Worm (Caenorhabditis elegans): ENCODE results near the gene unc-24.

- TF ChIP-seq fos-1 (tag; optimal IDR thresholded peaks at IDR 0.05) (no peak), lin-11 (tag; optimal IDR thresholded peaks at IDR 0.05) (no peak), ama-1 (optimal IDR thresholded peaks at IDR 0.05) (no peak), snpc-4 (tag; optimal IDR thresholded peaks at IDR 0.05) (no peak), blmp-1 (tag; optimal IDR thresholded peaks at IDR 0.05; ENCODE audit: insufficient read depth) (no peak), lin-39 (tag; optimal IDR thresholded peaks at IDR 0.05) (no peak), lin-13 (GFP tag; optimal IDR thresholded peaks at IDR 0.05) (no peak), ztf-11 (tag; optimal IDR thresholded peaks at IDR 0.05) (no peak), elt-1 (tag; optimal IDR thresholded peaks at IDR 0.05) (no peak), nhr-21 (tag; optimal IDR thresholded peaks at IDR 0.05) (no peak), ZK546.5 (tag; optimal IDR thresholded peaks at IDR 0.05) (no peak)
Measured at ce11 chrIV:7983728-7984346, 4.2 kb downstream of the unc-24 start.

Data from whole organism, L2 larva.